Fruit fly (Drosophila melanogaster) whole organism, adult: ENCODE results near the gene CG46396.

ENCODE experiments used
- CG11617 ChIP-seq: fragments of 200-800 bp; sonication (Bioruptor generic); optimal IDR thresholded peaks from 2 replicates; lab custom pipeline; 2017; ENCODE audit warnings: mild to moderate bottlenecking, missing biosample characterization, missing genetic modification reagents, missing genetic modification characterization
- CG12768 ChIP-seq: fragments of 200-800 bp; sonication (Bioruptor generic); optimal IDR thresholded peaks from 2 replicates; lab custom pipeline; 2017; ENCODE audit warnings: missing biosample characterization, missing genetic modification characterization, mild to moderate bottlenecking, moderate library complexity, missing genetic modification reagents
- CG1620 ChIP-seq: fragments of 200-800 bp; sonication (Bioruptor generic); optimal IDR thresholded peaks from 2 replicates; lab custom pipeline; 2016; ENCODE audit warnings: missing biosample characterization, missing genetic modification characterization
- CG33017 ChIP-seq: fragments of 200-800 bp; sonication (Bioruptor generic); optimal IDR thresholded peaks from 2 replicates; lab custom pipeline; 2018; ENCODE audit warnings: missing biosample characterization, mild to moderate bottlenecking, missing genetic modification characterization, moderate library complexity
- CG5204 ChIP-seq: fragments of 200-800 bp; sonication (Bioruptor generic); optimal IDR thresholded peaks from 2 replicates; lab custom pipeline; 2016; ENCODE audit warnings: missing biosample characterization, missing genetic modification characterization
- CG7045 ChIP-seq: fragments of 200-800 bp; sonication (Bioruptor generic); optimal IDR thresholded peaks from 2 replicates; lab custom pipeline; 2017; ENCODE audit warnings: missing biosample characterization, mild to moderate bottlenecking, missing genetic modification characterization
- CG7101 ChIP-seq: fragments of 200-800 bp; sonication (Bioruptor generic); optimal IDR thresholded peaks from 2 replicates; lab custom pipeline; 2018; ENCODE audit warnings: missing biosample characterization, mild to moderate bottlenecking, missing genetic modification characterization, moderate library complexity
- Hr96 ChIP-seq: fragments of 200-800 bp; sonication (Bioruptor generic); optimal IDR thresholded peaks from 2 replicates; lab custom pipeline; 2016; ENCODE audit warnings: missing biosample characterization, missing genetic modification characterization
- Mnt ChIP-seq: fragments of 200-800 bp; sonication (Bioruptor generic); optimal IDR thresholded peaks from 2 replicates; lab custom pipeline; 2016; ENCODE audit warnings: missing biosample characterization, mild to moderate bottlenecking, missing genetic modification characterization
- pad ChIP-seq: fragments of 200-800 bp; sonication (Bioruptor generic); optimal IDR thresholded peaks from 3 replicates; lab custom pipeline; 2017; ENCODE audit warnings: missing biosample characterization, missing genetic modification characterization, mild to moderate bottlenecking, moderate library complexity, missing genetic modification reagents
- tj ChIP-seq: fragments of 200-800 bp; sonication (Bioruptor generic); optimal IDR thresholded peaks from 3 replicates; lab custom pipeline; 2017; ENCODE audit warnings: missing biosample characterization, mild to moderate bottlenecking, missing genetic modification characterization, moderate library complexity

- TF ChIP-seq CG12768 (GFP tag; lab: Kevin White, UChicago) (no peak), CG33017 (tag; lab: Kevin White, UChicago) (no peak), CG1620 (GFP tag; lab: Kevin White, UChicago) (no peak), pad (GFP tag; lab: Kevin White, UChicago) (no peak), Mnt (GFP tag; lab: Kevin White, UChicago) (no peak), tj (no peak), Hr96 (no peak), CG11617 (GFP tag; lab: Kevin White, UChicago) (no peak), CG7101 (tag; lab: Kevin White, UChicago) (no peak), CG5204 (no peak), CG7045 (GFP tag; lab: Kevin White, UChicago) (no peak)
These were observed 25.6 kb upstream of the CG46396 start, which contains the start of gene Osi12 for dm6 chr3R:6278231-6278630.
